Worm (Caenorhabditis elegans) whole organism, young adult: ENCODE measurements around the gene K01A2.6.

Experiments
- F57A8.1 ChIP-seq: fragments of 200-800 bp; sonication (Bioruptor generic); optimal IDR thresholded peaks from 2 replicates; lab custom pipeline; 2018; ENCODE audit warnings: mild to moderate bottlenecking, missing genetic modification characterization, moderate library complexity, missing compliant biosample characterization
- Y53F4B.3 ChIP-seq: fragments of 200-800 bp; sonication (Bioruptor generic); IDR thresholded peaks from 2 replicates; pipeline ENCODE4 v1.3.6; 2022; ENCODE audit warnings: missing genetic modification reagents, missing genetic modification characterization, missing compliant biosample characterization
- hsf-1 ChIP-seq: fragments of 200-800 bp; sonication (Bioruptor generic); IDR thresholded peaks from 2 replicates; pipeline ENCODE4 v1.3.6; 2022; ENCODE audit warnings: missing genetic modification reagents, missing genetic modification characterization, missing compliant biosample characterization
- lin-40 ChIP-seq: sonication (generic microtip); optimal IDR thresholded peaks from 2 replicates; lab custom pipeline; 2016; ENCODE audit warnings: missing genetic modification characterization, mild to moderate bottlenecking, missing compliant biosample characterization, missing genotype, missing genetic modification reagents
- unc-62 ChIP-seq: fragments of 150-350 bp; optimal IDR thresholded peaks from 2 replicates; lab custom pipeline; 2014; ENCODE audit warnings: missing biosample characterization, missing genetic modification reagents, missing genetic modification characterization
- ztf-22 ChIP-seq: fragments of 200-800 bp; sonication (Bioruptor generic); optimal IDR thresholded peaks from 2 replicates; lab custom pipeline; 2018; ENCODE audit warnings: mild to moderate bottlenecking, missing genetic modification characterization, moderate library complexity, missing compliant biosample characterization
- ztf-25 ChIP-seq: fragments of 200-800 bp; sonication (Bioruptor generic); IDR thresholded peaks from 2 replicates; pipeline ENCODE4 v1.3.6; 2022; ENCODE audit warnings: missing genetic modification reagents, missing genetic modification characterization, missing compliant biosample characterization

ce11 chrII:273872-274271 is 25.9 kb upstream of the K01A2.6 start, which contains the start of gene B0432.7:
- no peak for TF ChIP-seq Y53F4B.3 (GFP tag; lab: Robert Waterston, UW)
- TF ChIP-seq ztf-22 (GFP tag; lab: Kevin White, UChicago): no peak
- no peak for TF ChIP-seq unc-62 (GFP tag; lab: Kevin White, UChicago)
- no peak for TF ChIP-seq F57A8.1 (GFP tag; lab: Kevin White, UChicago)
- no peak for TF ChIP-seq hsf-1 (GFP tag; lab: Robert Waterston, UW)
- TF ChIP-seq lin-40 (tag; lab: Kevin White, UChicago): no peak
- TF ChIP-seq ztf-25 (GFP tag; lab: Robert Waterston, UW): no peak
